Worm (Caenorhabditis elegans): ENCODE data around the gene T21E8.6.

The T21E8.6 gene

DNA sequence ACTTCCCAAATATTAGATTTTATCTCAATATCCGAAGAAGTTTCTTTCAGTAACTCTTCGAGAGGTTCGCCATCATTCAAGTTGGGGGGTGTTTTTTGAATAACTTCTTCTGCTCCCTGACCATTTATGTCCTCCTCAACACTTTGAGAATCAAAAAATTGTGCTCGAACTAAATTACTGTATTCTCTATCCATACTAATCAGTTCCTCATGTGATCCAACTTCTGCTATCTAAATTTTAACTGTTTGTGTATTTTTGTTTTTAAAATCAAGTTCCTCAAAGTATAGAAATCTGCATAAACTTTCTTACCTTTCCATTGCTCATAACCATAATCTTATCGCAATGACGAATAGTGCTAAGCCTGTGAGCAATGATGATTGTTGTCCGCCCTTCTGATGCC is 20.4 kb upstream of the T21E8.6 start:
- no peak for TF ChIP-seq zip-5 (tag; optimal IDR thresholded peaks at IDR 0.05)
- no peak for TF ChIP-seq dmd-4 (tag; optimal IDR thresholded peaks at IDR 0.05; ENCODE audit: borderline replicate concordance)
- no peak for TF ChIP-seq unc-42 (tag; optimal IDR thresholded peaks at IDR 0.05)

- TF ChIP-seq C08G9.2 (tag; optimal IDR thresholded peaks at IDR 0.05): no peak
- no peak for TF ChIP-seq nfya-1 (tag; optimal IDR thresholded peaks at IDR 0.05)
- TF ChIP-seq hlh-13 (GFP tag; optimal IDR thresholded peaks at IDR 0.05): no peak
- no peak for TF ChIP-seq mec-3 (tag; optimal IDR thresholded peaks at IDR 0.05; ENCODE audit: borderline replicate concordance)
- TF ChIP-seq ama-1 (optimal IDR thresholded peaks at IDR 0.05): no peak
- no peak for TF ChIP-seq che-1 (tag; optimal IDR thresholded peaks at IDR 0.05)
- no peak for TF ChIP-seq K02D7.2 (tag; optimal IDR thresholded peaks at IDR 0.05)
- TF ChIP-seq nhr-232 (tag; optimal IDR thresholded peaks at IDR 0.05): no peak
- TF ChIP-seq fax-1 (tag; optimal IDR thresholded peaks at IDR 0.05): no peak
- TF ChIP-seq hlh-15 (tag; optimal IDR thresholded peaks at IDR 0.05): no peak
- TF ChIP-seq hlh-6 (tag; optimal IDR thresholded peaks at IDR 0.05): no peak
- TF ChIP-seq F13H6.1 (tag; optimal IDR thresholded peaks at IDR 0.05): no peak
- TF ChIP-seq ztf-16 (tag; optimal IDR thresholded peaks at IDR 0.05): no peak
- TF ChIP-seq ceh-6 (GFP tag; optimal IDR thresholded peaks at IDR 0.05): no peak
- no peak for TF ChIP-seq rnt-1 (tag; optimal IDR thresholded peaks at IDR 0.05)
- no peak for TF ChIP-seq sox-4 (tag; optimal IDR thresholded peaks at IDR 0.05)
- TF ChIP-seq lim-6 (tag; optimal IDR thresholded peaks at IDR 0.05): no peak
- no peak for TF ChIP-seq tbx-2 (tag; optimal IDR thresholded peaks at IDR 0.05)
- no peak for TF ChIP-seq tbx-7 (tag; optimal IDR thresholded peaks at IDR 0.05)
- no peak for TF ChIP-seq ceh-34 (tag; optimal IDR thresholded peaks at IDR 0.05)
Measured at ce11 chrX:10862582-10862981, 19.5 kb upstream of the T21E8.6 start.

DNA sequence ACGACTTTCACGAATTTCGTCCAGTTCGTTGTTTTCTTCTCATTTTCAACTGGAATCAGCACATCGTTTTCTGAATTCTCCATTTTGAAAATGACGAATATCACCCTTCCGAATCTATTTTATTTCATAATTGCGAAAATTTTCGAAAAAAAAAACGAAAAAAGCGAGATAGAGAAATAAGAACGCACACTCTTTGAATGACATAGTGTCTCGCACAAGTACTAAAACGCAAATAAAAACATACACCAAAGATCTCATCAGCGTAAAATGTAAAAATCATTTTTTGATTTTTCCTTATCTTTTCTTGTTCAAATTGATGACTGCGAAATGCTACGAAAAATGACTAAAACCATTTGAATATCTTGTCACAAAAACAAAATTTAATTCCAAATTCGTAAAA is 17.8 kb upstream of the T21E8.6 start, which contains the start of gene pgp-8:
pgp-8 (minus strand) TSS at position 101 of the 400 bp plus-strand sequence.
- no peak for TF ChIP-seq syd-9 (tag; optimal IDR thresholded peaks at IDR 0.05)
- TF ChIP-seq ttx-3 (tag; optimal IDR thresholded peaks at IDR 0.05): no peak
- TF ChIP-seq hlh-6 (tag; optimal IDR thresholded peaks at IDR 0.05): no peak
- no peak for TF ChIP-seq C38D4.7 (GFP tag; optimal IDR thresholded peaks at IDR 0.05)
- TF ChIP-seq ceh-19 (GFP tag; optimal IDR thresholded peaks at IDR 0.05): no peak
- no peak for TF ChIP-seq pqm-1 (tag; optimal IDR thresholded peaks at IDR 0.05)
- no peak for TF ChIP-seq ceh-24 (tag; optimal IDR thresholded peaks at IDR 0.05)
- no peak for TF ChIP-seq unc-42 (tag; optimal IDR thresholded peaks at IDR 0.05)
- no peak for TF ChIP-seq nhr-11 (tag; optimal IDR thresholded peaks at IDR 0.05)
- no peak for TF ChIP-seq hlh-8 (tag; optimal IDR thresholded peaks at IDR 0.05)
- no peak for TF ChIP-seq unc-86 (tag; optimal IDR thresholded peaks at IDR 0.05)
- no peak for TF ChIP-seq Y22D7AL.16 (tag; optimal IDR thresholded peaks at IDR 0.05)
- TF ChIP-seq K09A11.1 (tag; optimal IDR thresholded peaks at IDR 0.05; ENCODE audit: insufficient read depth): no peak
- no peak for TF ChIP-seq pha-2 (tag; optimal IDR thresholded peaks at IDR 0.05)

ce11 chrX:10870137-10870536 is 11.9 kb upstream of the T21E8.6 start, which contains the start of gene pgp-7:
TSS of gene pgp-7 (minus strand) at chrX:10870237.
- no peak for TF ChIP-seq hlh-15 (tag; optimal IDR thresholded peaks at IDR 0.05)
- no peak for TF ChIP-seq odd-2 (tag; optimal IDR thresholded peaks at IDR 0.05)
- TF ChIP-seq elt-2 (tag; optimal IDR thresholded peaks at IDR 0.05): no peak

All from whole organism, late embryonic.